Fruit fly (Drosophila melanogaster) whole organism, embryonic: ENCODE results near the gene CG43448.

Source experiments
- CG33557 ChIP-seq: fragments of 200-800 bp; sonication (Bioruptor generic); optimal IDR thresholded peaks from 2 replicates; lab custom pipeline; 2019; ENCODE audit warnings: missing biosample characterization, mild to moderate bottlenecking, missing genetic modification characterization, moderate library complexity
- CG5180 ChIP-seq: fragments of 200-800 bp; sonication (Bioruptor generic); optimal IDR thresholded peaks from 3 replicates; lab custom pipeline; 2017; ENCODE audit warnings: missing biosample characterization, missing genetic modification characterization, mild to moderate bottlenecking, moderate library complexity, missing genetic modification reagents
- ERR ChIP-seq: fragments of 200-800 bp; sonication (Bioruptor generic); optimal IDR thresholded peaks from 2 replicates; lab custom pipeline; 2016; ENCODE audit warnings: missing biosample characterization, missing genetic modification characterization
- cad ChIP-seq: fragments of >200 bp; optimal IDR thresholded peaks from 2 replicates; lab custom pipeline; 2017; ENCODE audit warnings: missing biosample characterization, missing genetic modification characterization
- jigr1 ChIP-seq: fragments of 200-800 bp; sonication (Bioruptor generic); IDR thresholded peaks from 3 replicates; pipeline ENCODE4 v1.3.6; 2022; ENCODE audit warnings: missing biosample characterization, missing genetic modification characterization

- TF ChIP-seq CG5180 = no peak
- no peak for TF ChIP-seq ERR
- no peak for TF ChIP-seq CG33557 (GFP tag; lab: Kevin White, UChicago)
- no peak for TF ChIP-seq cad (GFP tag; lab: Kevin White, UChicago)
- no peak for TF ChIP-seq jigr1
Measured at dm6 chr3R:30250496-30250978, 13.0 kb upstream of the CG43448 start, which contains the start of gene CG9682.
